Fruit fly (Drosophila melanogaster) whole organism, pupa: ENCODE data around the gene CG31176.
A peak's percentile ranks its signal among the peaks of the same experiment; 100 is the strongest.

Experiments
- CG13204 ChIP-seq: fragments of 200-800 bp; sonication (Bioruptor generic); optimal IDR thresholded peaks from 2 replicates; lab custom pipeline; 2018; ENCODE audit warnings: missing biosample characterization, mild to moderate bottlenecking, missing genetic modification characterization, moderate library complexity
- CG15710 ChIP-seq: fragments of 200-800 bp; sonication (Bioruptor generic); optimal IDR thresholded peaks from 2 replicates; lab custom pipeline; 2018; ENCODE audit warnings: missing biosample characterization, mild to moderate bottlenecking, missing genetic modification characterization, moderate library complexity
- D1 ChIP-seq: fragments of 200-800 bp; sonication (Bioruptor generic); optimal IDR thresholded peaks from 2 replicates; lab custom pipeline; 2018; ENCODE audit warnings: missing biosample characterization, mild to moderate bottlenecking, missing genetic modification characterization, moderate library complexity
- Ets98B ChIP-seq: fragments of 200-800 bp; sonication (Bioruptor generic); IDR thresholded peaks from 2 replicates; pipeline ENCODE4 v1.3.6; 2022; ENCODE audit warnings: missing biosample characterization, missing genetic modification characterization
- gl ChIP-seq: fragments of 200-800 bp; sonication (Bioruptor generic); optimal IDR thresholded peaks from 2 replicates; lab custom pipeline; 2018; ENCODE audit warnings: missing biosample characterization, mild to moderate bottlenecking, missing genetic modification characterization

DNA sequence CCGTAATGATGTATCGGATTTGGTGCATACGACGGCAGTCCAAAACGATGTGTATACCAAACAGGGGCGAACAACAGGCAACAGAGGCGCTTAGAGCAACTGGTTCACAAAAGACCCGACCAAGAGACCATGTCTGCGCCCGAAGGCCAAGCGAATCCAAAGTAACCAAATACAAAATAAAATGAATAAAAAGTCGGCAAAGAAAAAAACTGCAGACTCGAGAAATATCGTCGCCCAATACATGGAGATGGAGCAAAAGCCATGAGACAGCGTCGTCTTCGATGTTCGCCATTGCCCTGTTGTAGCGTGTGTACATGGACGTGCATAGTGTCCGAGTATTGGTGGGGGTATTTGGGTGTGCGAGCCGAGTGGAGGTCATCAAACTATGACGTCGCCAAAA lies 61.2 kb downstream of the CG31176 start:
- TF ChIP-seq D1 (no peak), gl (no peak), CG13204 (GFP tag; lab: Kevin White, UChicago) (peak; percentile 18), CG15710 (tag; lab: Kevin White, UChicago) (no peak), Ets98B (GFP tag; lab: Robert Waterston, UW) (no peak)
